Worm (Caenorhabditis elegans) whole organism, late embryonic: ENCODE measurements around the gene C33G8.13.
A peak's percentile ranks its signal among the peaks of the same experiment; 100 is the strongest.
"Not testable (repeated sequence)": the region's sequence is repeated elsewhere in the genome, so short reads cannot be mapped to it uniquely, and the experiment has no call there.

Source experiments
- C08G9.2 ChIP-seq: sonication (generic microtip); optimal IDR thresholded peaks from 2 replicates; lab custom pipeline; 2016; ENCODE audit warnings: mild to moderate bottlenecking, missing genetic modification characterization, moderate library complexity, missing compliant biosample characterization
- C38D4.7 ChIP-seq: fragments of 200-800 bp; sonication (Bioruptor generic); optimal IDR thresholded peaks from 2 replicates; lab custom pipeline; 2018; ENCODE audit warnings: mild to moderate bottlenecking, missing genetic modification characterization, moderate library complexity, missing compliant biosample characterization
- K09A11.1 ChIP-seq: sonication (generic microtip); optimal IDR thresholded peaks from 2 replicates; lab custom pipeline; 2017; ENCODE audit warnings: antibody characterized with exemption, mild to moderate bottlenecking, missing genetic modification characterization, missing compliant biosample characterization; ENCODE audit not compliant: insufficient read depth
- T23F11.4 ChIP-seq: fragments of 200-800 bp; sonication (Bioruptor generic); optimal IDR thresholded peaks from 2 replicates; lab custom pipeline; 2018; ENCODE audit warnings: mild to moderate bottlenecking, missing genetic modification characterization, missing compliant biosample characterization
- Y22D7AL.16 ChIP-seq: sonication (generic microtip); optimal IDR thresholded peaks from 2 replicates; lab custom pipeline; 2016; ENCODE audit warnings: missing genetic modification characterization, missing compliant biosample characterization
- ahr-1 ChIP-seq: sonication (generic microtip); optimal IDR thresholded peaks from 2 replicates; lab custom pipeline; 2016; ENCODE audit warnings: missing genetic modification characterization, missing compliant biosample characterization
- ceh-14 ChIP-seq: sonication (generic microtip); optimal IDR thresholded peaks from 2 replicates; lab custom pipeline; 2016; ENCODE audit warnings: missing genotype, missing genetic modification characterization, missing compliant biosample characterization
- ceh-2 ChIP-seq: sonication (generic microtip); optimal IDR thresholded peaks from 2 replicates; lab custom pipeline; 2016; ENCODE audit warnings: missing genotype, missing genetic modification characterization, missing compliant biosample characterization
- ceh-22 ChIP-seq: sonication (generic microtip); optimal IDR thresholded peaks from 2 replicates; lab custom pipeline; 2017; ENCODE audit warnings: missing biosample characterization, missing genetic modification characterization
- ceh-30 ChIP-seq: fragments of 150-350 bp; optimal IDR thresholded peaks from 2 replicates; lab custom pipeline; 2014; ENCODE audit warnings: missing biosample characterization, missing genetic modification characterization
- ceh-34 ChIP-seq: sonication (generic microtip); optimal IDR thresholded peaks from 2 replicates; lab custom pipeline; 2016; ENCODE audit warnings: mild to moderate bottlenecking, missing genetic modification characterization, missing compliant biosample characterization
- ceh-45 ChIP-seq: fragments of 200-800 bp; sonication (Bioruptor generic); IDR thresholded peaks from 2 replicates; pipeline ENCODE4 v1.3.6; 2022; ENCODE audit warnings: missing genetic modification reagents, missing genetic modification characterization, missing compliant biosample characterization
- ceh-48 ChIP-seq: sonication (generic microtip); optimal IDR thresholded peaks from 2 replicates; lab custom pipeline; 2016; ENCODE audit warnings: missing genetic modification characterization, inconsistent platforms, missing compliant biosample characterization
- ceh-6 ChIP-seq: fragments of 200-800 bp; sonication (Bioruptor generic); optimal IDR thresholded peaks from 2 replicates; lab custom pipeline; 2018; ENCODE audit warnings: mild to moderate bottlenecking, missing genetic modification characterization, missing compliant biosample characterization
- ceh-9 ChIP-seq: sonication (generic microtip); optimal IDR thresholded peaks from 2 replicates; lab custom pipeline; 2016; ENCODE audit warnings: mild to moderate bottlenecking, missing genetic modification characterization, inconsistent platforms, missing compliant biosample characterization
- che-1 ChIP-seq: sonication (generic microtip); optimal IDR thresholded peaks from 2 replicates; lab custom pipeline; 2016; ENCODE audit warnings: mild to moderate bottlenecking, missing genetic modification characterization, missing compliant biosample characterization
- dmd-4 ChIP-seq: sonication (generic microtip); optimal IDR thresholded peaks from 2 replicates; lab custom pipeline; 2016; ENCODE audit warnings: borderline replicate concordance, missing genetic modification characterization, missing compliant biosample characterization
- dve-1 ChIP-seq: sonication (generic microtip); optimal IDR thresholded peaks from 2 replicates; lab custom pipeline; 2017; ENCODE audit warnings: antibody characterized with exemption, mild to moderate bottlenecking, missing genetic modification characterization, missing compliant biosample characterization
- elt-2 ChIP-seq: sonication (generic microtip); optimal IDR thresholded peaks from 2 replicates; lab custom pipeline; 2016; ENCODE audit warnings: missing genetic modification reagents, missing genetic modification characterization, missing compliant biosample characterization
- elt-4 ChIP-seq: sonication (generic microtip); optimal IDR thresholded peaks from 2 replicates; lab custom pipeline; 2016; ENCODE audit warnings: missing genetic modification characterization, missing compliant biosample characterization
- eyg-1 ChIP-seq: sonication (generic microtip); optimal IDR thresholded peaks from 2 replicates; lab custom pipeline; 2016; ENCODE audit warnings: missing genotype, missing genetic modification characterization, missing compliant biosample characterization
- gmeb-2 ChIP-seq: sonication (generic microtip); optimal IDR thresholded peaks from 2 replicates; lab custom pipeline; 2016; ENCODE audit warnings: missing genetic modification characterization, inconsistent platforms, missing compliant biosample characterization
- hlh-13 ChIP-seq: fragments of 200-800 bp; sonication (Bioruptor generic); optimal IDR thresholded peaks from 2 replicates; lab custom pipeline; 2018; ENCODE audit warnings: mild to moderate bottlenecking, missing genetic modification characterization, missing compliant biosample characterization
- hlh-6 ChIP-seq: sonication (generic microtip); optimal IDR thresholded peaks from 2 replicates; lab custom pipeline; 2016; ENCODE audit warnings: missing genotype, missing genetic modification characterization, missing compliant biosample characterization
- hlh-8 ChIP-seq: sonication (generic microtip); optimal IDR thresholded peaks from 2 replicates; lab custom pipeline; 2016; ENCODE audit warnings: missing genotype, missing genetic modification characterization, missing compliant biosample characterization
- lim-6 ChIP-seq: sonication (generic microtip); optimal IDR thresholded peaks from 2 replicates; lab custom pipeline; 2016; ENCODE audit warnings: missing genetic modification characterization, missing compliant biosample characterization
- madf-2 ChIP-seq: sonication (generic microtip); optimal IDR thresholded peaks from 2 replicates; lab custom pipeline; 2017; ENCODE audit warnings: missing genetic modification characterization, missing compliant biosample characterization
- mec-3 ChIP-seq: sonication (generic microtip); optimal IDR thresholded peaks from 2 replicates; lab custom pipeline; 2016; ENCODE audit warnings: borderline replicate concordance, missing genetic modification characterization, missing compliant biosample characterization
- nfya-1 ChIP-seq: sonication (generic microtip); optimal IDR thresholded peaks from 2 replicates; lab custom pipeline; 2017; ENCODE audit warnings: missing genetic modification characterization, mild to moderate bottlenecking, missing compliant biosample characterization, antibody characterized with exemption, moderate library complexity
- nhr-11 ChIP-seq: fragments of 150-350 bp; optimal IDR thresholded peaks from 2 replicates; lab custom pipeline; 2014; ENCODE audit warnings: missing biosample characterization, missing genetic modification characterization
- npax-4 ChIP-seq: sonication (generic microtip); optimal IDR thresholded peaks from 2 replicates; lab custom pipeline; 2016; ENCODE audit warnings: missing genetic modification characterization, missing compliant biosample characterization
- odd-2 ChIP-seq: sonication (generic microtip); optimal IDR thresholded peaks from 2 replicates; lab custom pipeline; 2017; ENCODE audit warnings: antibody characterized with exemption, mild to moderate bottlenecking, missing genetic modification characterization, missing compliant biosample characterization
- pag-3 ChIP-seq: sonication (generic microtip); optimal IDR thresholded peaks from 2 replicates; lab custom pipeline; 2016; ENCODE audit warnings: missing compliant biosample characterization, missing genetic modification characterization, borderline replicate concordance
- pat-9 ChIP-seq: fragments of 200-800 bp; sonication (Bioruptor generic); optimal IDR thresholded peaks from 2 replicates; lab custom pipeline; 2018; ENCODE audit warnings: mild to moderate bottlenecking, missing genetic modification characterization, moderate library complexity, missing compliant biosample characterization
- pha-2 ChIP-seq: sonication (generic microtip); optimal IDR thresholded peaks from 2 replicates; lab custom pipeline; 2017; ENCODE audit warnings: mild to moderate bottlenecking, missing genetic modification characterization, missing compliant biosample characterization
- pha-4 ChIP-seq: fragments of 150-350 bp; optimal IDR thresholded peaks from 2 replicates; lab custom pipeline; 2018; ENCODE audit warnings: missing biosample characterization, missing genetic modification reagents, missing genetic modification characterization
- pqm-1 ChIP-seq: sonication (generic microtip); optimal IDR thresholded peaks from 2 replicates; lab custom pipeline; 2016; ENCODE audit warnings: missing genetic modification characterization, missing compliant biosample characterization
- pros-1 ChIP-seq: fragments of 150-350 bp; optimal IDR thresholded peaks from 2 replicates; lab custom pipeline; 2014; ENCODE audit warnings: missing biosample characterization, missing genetic modification reagents, missing genetic modification characterization
- ref-2 ChIP-seq: sonication (generic microtip); optimal IDR thresholded peaks from 2 replicates; lab custom pipeline; 2016; ENCODE audit warnings: missing genetic modification characterization, missing compliant biosample characterization
- rnt-1 ChIP-seq: sonication (generic microtip); optimal IDR thresholded peaks from 2 replicates; lab custom pipeline; 2016; ENCODE audit warnings: missing genetic modification characterization, missing compliant biosample characterization
- sox-4 ChIP-seq: sonication (generic microtip); optimal IDR thresholded peaks from 2 replicates; lab custom pipeline; 2017; ENCODE audit warnings: mild to moderate bottlenecking, missing genetic modification characterization, inconsistent platforms, missing compliant biosample characterization
- syd-9 ChIP-seq: sonication (generic microtip); optimal IDR thresholded peaks from 2 replicates; lab custom pipeline; 2016; ENCODE audit warnings: mild to moderate bottlenecking, missing genetic modification characterization, moderate library complexity, missing compliant biosample characterization
- tbx-2 ChIP-seq: sonication (generic microtip); optimal IDR thresholded peaks from 2 replicates; lab custom pipeline; 2016; ENCODE audit warnings: missing genetic modification characterization, missing compliant biosample characterization
- ttx-3 ChIP-seq: sonication (generic microtip); optimal IDR thresholded peaks from 2 replicates; lab custom pipeline; 2016; ENCODE audit warnings: missing genetic modification reagents, missing genetic modification characterization, missing compliant biosample characterization
- unc-42 ChIP-seq: sonication (generic microtip); optimal IDR thresholded peaks from 2 replicates; lab custom pipeline; 2016; ENCODE audit warnings: missing genotype, missing genetic modification characterization, missing compliant biosample characterization
- unc-86 ChIP-seq: sonication (generic microtip); optimal IDR thresholded peaks from 2 replicates; lab custom pipeline; 2016; ENCODE audit warnings: missing genetic modification characterization, missing compliant biosample characterization
- zip-5 ChIP-seq: sonication (generic microtip); optimal IDR thresholded peaks from 2 replicates; lab custom pipeline; 2016; ENCODE audit warnings: missing genetic modification characterization, missing compliant biosample characterization
- ztf-16 ChIP-seq: sonication (generic microtip); optimal IDR thresholded peaks from 2 replicates; lab custom pipeline; 2017; ENCODE audit warnings: missing genetic modification characterization, missing compliant biosample characterization

Gene C33G8.13

ce11 chrV:7060396-7060795 lies 44.6 kb upstream of the C33G8.13 start, which contains the start of the genes Y57E12AL.6 and Y57E12AL.1 (continued):
- TF ChIP-seq rnt-1 (tag; lab: Kevin White, UChicago) (peak; percentile 71), ceh-14 (tag; lab: Kevin White, UChicago) (peak; percentile 85), zip-5 (peak; percentile 45), ceh-30 (tag; lab: Kevin White, UChicago) (no peak), C08G9.2 (no peak), che-1 (tag; lab: Kevin White, UChicago) (peak; percentile 51), eyg-1 (peak; percentile 13), ztf-16 (peak; percentile 64), ref-2 (tag; lab: Kevin White, UChicago) (peak; percentile 40), sox-4 (tag; lab: Kevin White, UChicago) (peak; percentile 41), dmd-4 (no peak), npax-4 (tag; lab: Kevin White, UChicago) (peak; percentile 55), Y22D7AL.16 (tag; lab: Kevin White, UChicago) (peak; percentile 53), nhr-11 (tag; lab: Kevin White, UChicago) (no peak), pha-4 (tag; lab: Kevin White, UChicago) (no peak), hlh-13 (GFP tag; lab: Kevin White, UChicago) (no peak), odd-2 (tag; lab: Kevin White, UChicago) (peak; percentile 34), elt-4 (no peak), ceh-45 (GFP tag; lab: Robert Waterston, UW) (no peak), gmeb-2 (tag; lab: Kevin White, UChicago) (peak; percentile 31), pat-9 (tag; lab: Kevin White, UChicago) (no peak), C38D4.7 (peak; percentile 46), ttx-3 (tag; lab: Kevin White, UChicago) (peak; percentile 69), unc-42 (tag; lab: Kevin White, UChicago) (peak; percentile 28), hlh-8 (tag; lab: Kevin White, UChicago) (peak; percentile 61), pqm-1 (no peak), pha-2 (tag; lab: Kevin White, UChicago) (peak; percentile 44), mec-3 (tag; lab: Kevin White, UChicago) (no peak), unc-86 (peak; percentile 65), ceh-22 (tag; lab: Kevin White, UChicago) (no peak), ceh-34 (tag; lab: Kevin White, UChicago) (peak; percentile 60), nfya-1 (tag; lab: Kevin White, UChicago) (peak; percentile 71)

- TF ChIP-seq hlh-8 (tag; lab: Kevin White, UChicago) (no peak), ceh-6 (GFP tag; lab: Kevin White, UChicago) (no peak), syd-9 (tag; lab: Kevin White, UChicago) (no peak), elt-2 (tag; lab: Kevin White, UChicago) (no peak), hlh-6 (tag; lab: Kevin White, UChicago) (no peak), dve-1 (no peak)
- TF ChIP-seq, all 69 proteins: peak for 0
Observed at ce11 chrV:7059350-7059749, 43.6 kb upstream of the C33G8.13 start, which contains the start of gene mdt-6. Gene mdt-6 (minus strand): TSS chrV:7059624.

- not testable (repeated sequence) for TF ChIP-seq ceh-30 (tag; lab: Kevin White, UChicago); elt-4; pag-3
Observed at ce11 chrV:7057795-7058194, 42.0 kb upstream of the C33G8.13 start, which contains the start of gene Y57E12AL.2. Gene Y57E12AL.2 (plus strand): TSS chrV:7058095.

- TF ChIP-seq dmd-4, result no peak
- TF ChIP-seq ceh-2 (tag; lab: Kevin White, UChicago), result no peak
- no peak for TF ChIP-seq ceh-48 (tag; lab: Kevin White, UChicago)
- no peak for TF ChIP-seq tbx-2
- TF ChIP-seq ahr-1 (tag; lab: Kevin White, UChicago), result no peak
- no peak for TF ChIP-seq pag-3
- no peak for TF ChIP-seq rnt-1 (tag; lab: Kevin White, UChicago)
- TF ChIP-seq ref-2 (tag; lab: Kevin White, UChicago), result no peak
- TF ChIP-seq lim-6 (tag; lab: Kevin White, UChicago), result no peak
- no peak for TF ChIP-seq ceh-14 (tag; lab: Kevin White, UChicago)
- TF ChIP-seq K09A11.1 (tag; lab: Kevin White, UChicago), result no peak
- TF ChIP-seq ceh-9 (tag; lab: Kevin White, UChicago), result no peak
- no peak for TF ChIP-seq pros-1
- TF ChIP-seq T23F11.4 (GFP tag; lab: Kevin White, UChicago), result no peak
- no peak for TF ChIP-seq madf-2 (tag; lab: Kevin White, UChicago)
- no peak for TF ChIP-seq hlh-8 (tag; lab: Kevin White, UChicago)
Observed at ce11 chrV:7054598-7054997, 38.8 kb upstream of the C33G8.13 start, which contains the start of gene spig-8. Gene spig-8 (plus strand): TSS chrV:7054898.
